Fruit fly (Drosophila melanogaster): ENCODE results near the gene Ipp.

Ipp gene

DNA sequence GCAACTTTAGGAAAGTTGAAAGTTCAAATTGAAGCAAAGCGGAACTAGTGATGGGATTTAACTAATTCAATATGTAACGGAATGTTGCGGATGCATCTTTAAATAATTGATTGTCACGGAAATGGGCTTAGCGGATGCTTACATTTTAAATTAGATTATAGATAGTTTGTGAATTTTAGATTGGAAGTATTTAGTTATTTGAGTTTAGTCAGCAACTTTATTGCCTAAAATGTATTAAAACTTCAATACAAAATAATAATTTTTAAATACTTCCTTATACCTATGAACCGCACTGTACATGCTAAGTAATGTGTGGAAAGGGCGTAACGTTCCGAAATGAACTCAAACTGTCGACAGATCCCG, 48.3 kb downstream of the Ipp start:
- TF ChIP-seq Drgx (GFP tag; IDR thresholded peaks at IDR 0.05) (peak; percentile 6; the same call in 1 of the 2 replicates), gem (tag; optimal IDR thresholded peaks at IDR 0.05) (peak; percentile 6), CG18599 (GFP tag; optimal IDR thresholded peaks at IDR 0.05) (peak; percentile 30), chn (GFP tag; optimal IDR thresholded peaks at IDR 0.05) (no peak), Sry-δ (GFP tag; optimal IDR thresholded peaks at IDR 0.05) (no peak), CG4424 (GFP tag; optimal IDR thresholded peaks at IDR 0.05) (peak; percentile 10), Sox100B (GFP tag; optimal IDR thresholded peaks at IDR 0.05) (peak; percentile 15), CG2712 (tag; optimal IDR thresholded peaks at IDR 0.05) (no peak), ro (GFP tag; IDR thresholded peaks at IDR 0.05) (no peak), CG18262 (tag; optimal IDR thresholded peaks at IDR 0.05) (no peak), Hr51 (GFP tag; optimal IDR thresholded peaks at IDR 0.05) (peak in 1 of 2 experiments; percentile 14), lola (GFP tag; optimal IDR thresholded peaks at IDR 0.05) (no peak), Fer1 (GFP tag; optimal IDR thresholded peaks at IDR 0.05) (peak; percentile 38), Hr78 (GFP tag; optimal IDR thresholded peaks at IDR 0.05) (peak in 1 of 2 experiments; percentile 87), CG11695 (GFP tag; IDR thresholded peaks at IDR 0.05) (0 out of 3 replicates have a peak, but pooled peaks have one; percentile 32), CG11504 (tag; optimal IDR thresholded peaks at IDR 0.05) (peak; percentile 11), dysf (GFP tag; IDR thresholded peaks at IDR 0.05) (no peak), grau (tag; optimal IDR thresholded peaks at IDR 0.05) (peak; percentile 5), Rx (GFP tag; IDR thresholded peaks at IDR 0.05) (no peak), CG6654 (GFP tag; optimal IDR thresholded peaks at IDR 0.05) (no peak), CG14667 (GFP tag; IDR thresholded peaks at IDR 0.05) (no peak), CG2678 (tag; optimal IDR thresholded peaks at IDR 0.05) (peak; percentile 25), tap (tag; optimal IDR thresholded peaks at IDR 0.05) (no peak), CG10209 (GFP tag; optimal IDR thresholded peaks at IDR 0.05) (no peak), nom (GFP tag; optimal IDR thresholded peaks at IDR 0.05) (peak; percentile 63), CG17186 (GFP tag; optimal IDR thresholded peaks at IDR 0.05) (no peak), Med (GFP tag) (peak; percentile 51), Hand (GFP tag; optimal IDR thresholded peaks at IDR 0.05) (no peak), Oli (tag; optimal IDR thresholded peaks at IDR 0.05) (peak; percentile 18), ac (GFP tag; optimal IDR thresholded peaks at IDR 0.05) (no peak), Myb (GFP tag; optimal IDR thresholded peaks at IDR 0.05) (no peak), abd-A (tag; optimal IDR thresholded peaks at IDR 0.05) (no peak), sens (GFP tag) (peak; percentile 53), Nf-YA (GFP tag; IDR thresholded peaks at IDR 0.05) (no peak), CG6791 (GFP tag; IDR thresholded peaks at IDR 0.05; ENCODE audit: partially characterized antibody) (no peak), dmrt99B (tag; optimal IDR thresholded peaks at IDR 0.05) (peak; percentile 19), CG9817 (tag; optimal IDR thresholded peaks at IDR 0.05) (no peak), CG16779 (GFP tag; IDR thresholded peaks at IDR 0.05) (no peak)

dm6 chr3R:14007550-14007949, 49.0 kb downstream of the Ipp start:
- TF ChIP-seq kah (GFP tag; optimal IDR thresholded peaks at IDR 0.05) = no peak
- TF ChIP-seq CG17829 (tag; optimal IDR thresholded peaks at IDR 0.05) = no peak
- no peak for TF ChIP-seq lola (GFP tag; optimal IDR thresholded peaks at IDR 0.05)
- TF ChIP-seq rib (GFP tag; IDR thresholded peaks at IDR 0.05) = no peak
- TF ChIP-seq ro (GFP tag; IDR thresholded peaks at IDR 0.05) = no peak
- TF ChIP-seq CG18011 (GFP tag; optimal IDR thresholded peaks at IDR 0.05) = no peak
- no peak for TF ChIP-seq tna (GFP tag; IDR thresholded peaks at IDR 0.05; ENCODE audit: partially characterized antibody)
- TF ChIP-seq Oli (tag; optimal IDR thresholded peaks at IDR 0.05) = peak; percentile 5
- TF ChIP-seq Dref (GFP tag; IDR thresholded peaks at IDR 0.05) = no peak
- TF ChIP-seq Asciz (GFP tag; optimal IDR thresholded peaks at IDR 0.05) = no peak
- no peak for TF ChIP-seq Antp (GFP tag; optimal IDR thresholded peaks at IDR 0.05)
- no peak for TF ChIP-seq pita (GFP tag; optimal IDR thresholded peaks at IDR 0.05)
- peak; percentile 38; the same call in 1 of the 3 replicates for TF ChIP-seq row (GFP tag; IDR thresholded peaks at IDR 0.05)
- no peak for TF ChIP-seq CG18764 (GFP tag; optimal IDR thresholded peaks at IDR 0.05)
- TF ChIP-seq Oaz (GFP tag; IDR thresholded peaks at IDR 0.05) = no peak
- no peak for TF ChIP-seq vnd (GFP tag; IDR thresholded peaks at IDR 0.05; ENCODE audit: partially characterized antibody)
